Fruit fly (Drosophila melanogaster) whole organism, embryonic: Measurements from ENCODE around the gene Rich.

Experiments
- CG11456 ChIP-seq: fragments of 200-800 bp; sonication (Bioruptor generic); IDR thresholded peaks from 3 replicates; pipeline ENCODE4 v1.3.6; 2022; ENCODE audit warnings: missing biosample characterization, missing genetic modification characterization
- CG12104 ChIP-seq: fragments of 200-800 bp; sonication (Bioruptor generic); optimal IDR thresholded peaks from 3 replicates; lab custom pipeline; 2016; ENCODE audit warnings: missing biosample characterization, missing genetic modification characterization
- CG14667 ChIP-seq: fragments of 200-800 bp; sonication (Bioruptor generic); IDR thresholded peaks from 2 replicates; pipeline ENCODE4 v1.3.6; 2022; ENCODE audit warnings: missing biosample characterization, missing genetic modification characterization
- CG14860 ChIP-seq: fragments of 200-800 bp; sonication (Bioruptor generic); IDR thresholded peaks from 3 replicates; pipeline ENCODE4 v1.3.6; 2022; ENCODE audit warnings: missing biosample characterization, missing genetic modification characterization; ENCODE audit not compliant: partially characterized antibody
- CG17361 ChIP-seq: fragments of 200-800 bp; sonication (Bioruptor generic); IDR thresholded peaks from 3 replicates; pipeline ENCODE4 v1.3.6; 2022; ENCODE audit warnings: missing biosample characterization, missing genetic modification characterization
- CG34376 ChIP-seq: fragments of 200-800 bp; sonication (Bioruptor generic); optimal IDR thresholded peaks from 2 replicates; lab custom pipeline; 2018; ENCODE audit warnings: missing biosample characterization, mild to moderate bottlenecking, missing genetic modification characterization
- CG4617 ChIP-seq: fragments of 200-800 bp; sonication (Bioruptor generic); optimal IDR thresholded peaks from 3 replicates; lab custom pipeline; 2016; ENCODE audit warnings: missing biosample characterization, missing genetic modification characterization, borderline replicate concordance
- CG6654 ChIP-seq: fragments of 200-800 bp; sonication (Bioruptor generic); optimal IDR thresholded peaks from 2 replicates; lab custom pipeline; 2017; ENCODE audit warnings: missing biosample characterization, mild to moderate bottlenecking, missing genetic modification characterization
- CG6854 ChIP-seq: fragments of 200-800 bp; sonication (Bioruptor generic); optimal IDR thresholded peaks from 3 replicates; lab custom pipeline; 2017; ENCODE audit warnings: missing biosample characterization, mild to moderate bottlenecking, missing genetic modification characterization
- CG7372 ChIP-seq: fragments of 200-800 bp; sonication (Bioruptor generic); IDR thresholded peaks from 2 replicates; pipeline ENCODE4 v1.3.6; 2022; ENCODE audit warnings: missing biosample characterization, missing genetic modification characterization
- CG7839 ChIP-seq: fragments of 200-800 bp; sonication (Bioruptor generic); optimal IDR thresholded peaks from 3 replicates; lab custom pipeline; 2018; ENCODE audit warnings: missing biosample characterization, mild to moderate bottlenecking, missing genetic modification characterization, moderate library complexity
- CG7928 ChIP-seq: fragments of 200-800 bp; sonication (Bioruptor generic); optimal IDR thresholded peaks from 2 replicates; lab custom pipeline; 2017; ENCODE audit warnings: missing biosample characterization, mild to moderate bottlenecking, missing genetic modification characterization
- CG7987 ChIP-seq: fragments of 200-800 bp; sonication (Bioruptor generic); optimal IDR thresholded peaks from 2 replicates; lab custom pipeline; 2018; ENCODE audit warnings: missing biosample characterization, mild to moderate bottlenecking, missing genetic modification characterization, moderate library complexity
- CG9817 ChIP-seq: fragments of 200-800 bp; sonication (Bioruptor generic); optimal IDR thresholded peaks from 2 replicates; lab custom pipeline; 2018; ENCODE audit warnings: missing biosample characterization, mild to moderate bottlenecking, missing genetic modification characterization, moderate library complexity
- Chrac-16 ChIP-seq: fragments of 200-800 bp; sonication (Bioruptor generic); optimal IDR thresholded peaks from 3 replicates; lab custom pipeline; 2016; ENCODE audit warnings: missing biosample characterization, missing genetic modification characterization
- Drgx ChIP-seq: fragments of 200-800 bp; sonication (Bioruptor generic); IDR thresholded peaks from 2 replicates; pipeline ENCODE4 v1.3.6; 2022; ENCODE audit warnings: missing biosample characterization, missing genetic modification characterization
- Eip74EF ChIP-seq, 2 experiments: fragments of 200-800 bp in 1 of 2; fragments of >200 bp in 1 of 2; sonication (Bioruptor generic) in 1 of 2; optimal IDR thresholded peaks; 2 replicates each; lab custom pipeline; 2017 to 2019; ENCODE audit warnings: missing biosample characterization in 2 of 2, missing genetic modification characterization in 2 of 2, mild to moderate bottlenecking in 1 of 2, moderate library complexity in 1 of 2
- Ets65A ChIP-seq: fragments of 200-800 bp; sonication (Bioruptor generic); peaks from one replicate; lab custom pipeline; 2016; ENCODE audit warnings: missing biosample characterization, missing genetic modification characterization
- Fer1 ChIP-seq: fragments of 200-800 bp; sonication (Bioruptor generic); optimal IDR thresholded peaks from 2 replicates; lab custom pipeline; 2017; ENCODE audit warnings: missing biosample characterization, mild to moderate bottlenecking, missing genetic modification characterization
- GATAe ChIP-seq: fragments of 200-800 bp; sonication (Bioruptor generic); conservative IDR thresholded peaks from 2 replicates; pipeline ENCODE4 v1.3.6; 2022; ENCODE audit warnings: missing biosample characterization, missing genetic modification characterization
- Hr3 ChIP-seq: fragments of 200-800 bp; sonication (Bioruptor generic); optimal IDR thresholded peaks from 3 replicates; lab custom pipeline; 2016; ENCODE audit warnings: missing biosample characterization, missing genetic modification characterization
- Lim3 ChIP-seq: fragments of 200-800 bp; sonication (Bioruptor generic); IDR thresholded peaks from 2 replicates; pipeline ENCODE4 v1.3.6; 2022; ENCODE audit warnings: missing biosample characterization, missing genetic modification characterization
- NC2α ChIP-seq: fragments of 200-800 bp; sonication (Bioruptor generic); optimal IDR thresholded peaks from 2 replicates; lab custom pipeline; 2016; ENCODE audit warnings: missing biosample characterization, missing genetic modification characterization
- Neu2 ChIP-seq: fragments of 200-800 bp; sonication (Bioruptor generic); optimal IDR thresholded peaks from 3 replicates; lab custom pipeline; 2016; ENCODE audit warnings: missing biosample characterization, missing genetic modification characterization, borderline replicate concordance
- Nf-YB ChIP-seq: fragments of 200-800 bp; sonication (Bioruptor generic); optimal IDR thresholded peaks from 3 replicates; lab custom pipeline; 2019; ENCODE audit warnings: missing biosample characterization, mild to moderate bottlenecking, missing genetic modification characterization, moderate library complexity
- Six4 ChIP-seq: fragments of 200-800 bp; sonication (Bioruptor generic); optimal IDR thresholded peaks from 2 replicates; lab custom pipeline; 2016; ENCODE audit warnings: missing biosample characterization, missing genetic modification characterization
- Taf1 ChIP-seq: fragments of 200-800 bp; sonication (Bioruptor generic); IDR thresholded peaks from 2 replicates; pipeline ENCODE4 v1.3.6; 2022; ENCODE audit warnings: missing biosample characterization, missing genetic modification characterization
- al ChIP-seq: fragments of 200-800 bp; sonication (Bioruptor generic); IDR thresholded peaks from 2 replicates; pipeline ENCODE4 v1.3.6; 2022; ENCODE audit warnings: missing biosample characterization, missing genetic modification characterization
- amos ChIP-seq: fragments of 200-800 bp; sonication (Bioruptor generic); IDR thresholded peaks from 2 replicates; pipeline ENCODE4 v1.3.6; 2022; ENCODE audit warnings: missing biosample characterization, missing genetic modification characterization; ENCODE audit not compliant: partially characterized antibody
- btn ChIP-seq: fragments of 200-800 bp; sonication (Bioruptor generic); optimal IDR thresholded peaks from 2 replicates; lab custom pipeline; 2016; ENCODE audit warnings: missing biosample characterization, missing genetic modification characterization
- cato ChIP-seq: fragments of 200-800 bp; sonication (Bioruptor generic); optimal IDR thresholded peaks from 2 replicates; lab custom pipeline; 2016; ENCODE audit warnings: missing biosample characterization, missing genetic modification characterization, borderline replicate concordance
- crol ChIP-seq: fragments of 200-800 bp; sonication (Bioruptor generic); IDR thresholded peaks from 2 replicates; pipeline ENCODE4 v1.3.6; 2022; ENCODE audit warnings: missing biosample characterization, missing genetic modification characterization
- danr ChIP-seq: fragments of 200-800 bp; sonication (Bioruptor generic); IDR thresholded peaks from 2 replicates; pipeline ENCODE4 v1.3.6; 2022; ENCODE audit warnings: missing biosample characterization, missing genetic modification characterization
- eve ChIP-seq, 2 experiments: fragments of >200 bp; optimal IDR thresholded peaks; 2 replicates each; lab custom pipeline; 2017; ENCODE audit warnings: missing biosample characterization in 2 of 2, missing genetic modification characterization in 2 of 2
- ftz-f1 ChIP-seq: fragments of 200-800 bp; sonication (Bioruptor generic); optimal IDR thresholded peaks from 2 replicates; lab custom pipeline; 2016; ENCODE audit warnings: missing biosample characterization, missing genetic modification characterization
- gro ChIP-seq: fragments of 200-800 bp; sonication (Bioruptor generic); optimal IDR thresholded peaks from 2 replicates; lab custom pipeline; 2016; ENCODE audit warnings: missing biosample characterization, missing genetic modification characterization
- gsb-n ChIP-seq: fragments of 200-800 bp; sonication (Bioruptor generic); optimal IDR thresholded peaks from 3 replicates; lab custom pipeline; 2018; ENCODE audit warnings: missing biosample characterization, mild to moderate bottlenecking, missing genetic modification characterization
- hb ChIP-seq: fragments of 200-800 bp; sonication (Bioruptor generic); IDR thresholded peaks from 3 replicates; pipeline ENCODE4 v1.3.6; 2022; ENCODE audit warnings: missing biosample characterization, missing genetic modification characterization; ENCODE audit not compliant: partially characterized antibody
- hbn ChIP-seq: fragments of 200-800 bp; sonication (Bioruptor generic); IDR thresholded peaks from 2 replicates; pipeline ENCODE4 v1.3.6; 2022; ENCODE audit warnings: missing biosample characterization, missing genetic modification characterization; ENCODE audit not compliant: partially characterized antibody
- ind ChIP-seq: fragments of 200-800 bp; sonication (Bioruptor generic); optimal IDR thresholded peaks from 3 replicates; lab custom pipeline; 2016; ENCODE audit warnings: missing biosample characterization, missing genetic modification characterization
- insv ChIP-seq, 2 experiments: fragments of 200-800 bp; sonication (Bioruptor generic); optimal IDR thresholded peaks; 3 replicates each; lab custom pipeline; 2016 to 2018; ENCODE audit warnings: missing biosample characterization in 2 of 2, missing genetic modification characterization in 2 of 2
- knrl ChIP-seq: fragments of 200-800 bp; sonication (Bioruptor generic); IDR thresholded peaks from 3 replicates; pipeline ENCODE4 v1.3.6; 2022; ENCODE audit warnings: missing biosample characterization, missing genetic modification characterization; ENCODE audit not compliant: partially characterized antibody
- mld ChIP-seq: fragments of 200-800 bp; sonication (Bioruptor generic); IDR thresholded peaks from 3 replicates; pipeline ENCODE4 v1.3.6; 2022; ENCODE audit warnings: missing biosample characterization, missing genetic modification characterization; ENCODE audit not compliant: partially characterized antibody
- p53 ChIP-seq: fragments of 200-800 bp; sonication (Bioruptor generic); optimal IDR thresholded peaks from 2 replicates; lab custom pipeline; 2016; ENCODE audit warnings: missing biosample characterization, missing genetic modification characterization
- repo ChIP-seq: fragments of 200-800 bp; sonication (Bioruptor generic); optimal IDR thresholded peaks from 2 replicates; lab custom pipeline; 2016; ENCODE audit warnings: missing biosample characterization, missing genetic modification characterization
- slbo ChIP-seq: fragments of 200-800 bp; sonication (Bioruptor generic); IDR thresholded peaks from 2 replicates; pipeline ENCODE4 v1.3.6; 2022; ENCODE audit warnings: missing biosample characterization, missing genetic modification characterization
- slou ChIP-seq: fragments of 200-800 bp; sonication (Bioruptor generic); optimal IDR thresholded peaks from 3 replicates; lab custom pipeline; 2016; ENCODE audit warnings: missing biosample characterization, missing genetic modification characterization
- zf30C ChIP-seq: fragments of 200-800 bp; sonication (Bioruptor generic); optimal IDR thresholded peaks from 3 replicates; lab custom pipeline; 2018; ENCODE audit warnings: missing biosample characterization, mild to moderate bottlenecking, missing genetic modification characterization

The Rich gene

DNA sequence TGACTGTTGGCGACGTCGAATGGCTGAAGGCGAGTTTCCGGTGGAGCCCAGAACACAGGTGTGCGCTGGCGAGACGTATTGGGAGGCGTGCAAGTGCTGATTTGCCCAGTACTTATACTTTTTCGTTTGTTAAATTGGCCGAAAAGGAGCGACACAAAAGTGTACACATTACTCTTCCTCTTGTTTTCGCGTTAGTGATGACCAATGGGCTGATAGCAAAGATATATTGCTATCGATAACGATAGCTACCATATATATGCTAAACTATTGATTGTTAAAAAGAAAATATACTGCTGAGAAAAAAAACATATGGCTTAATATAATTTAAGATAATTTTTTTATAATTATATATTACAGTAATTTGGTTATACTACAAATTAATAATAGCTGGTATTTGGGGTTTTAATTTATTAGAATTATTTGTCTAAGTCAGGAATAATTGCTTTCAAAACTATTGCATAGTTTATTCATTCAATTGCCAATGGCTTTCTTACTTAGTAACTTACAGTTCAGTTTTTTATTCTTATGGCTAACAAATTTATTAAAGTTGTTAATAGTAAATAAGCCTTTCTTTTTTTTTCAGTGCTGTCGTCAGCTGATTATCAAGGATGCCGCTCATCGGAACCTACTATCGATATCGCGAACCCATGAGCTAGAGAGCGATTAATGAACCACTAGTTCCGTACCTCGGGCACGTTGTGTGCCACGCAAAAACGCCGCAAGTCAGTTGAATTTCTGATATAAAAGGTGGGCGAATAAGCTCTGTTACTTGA lies 25.5 kb upstream of the Rich start, which contains the start of the genes Hem and IleRS (continued):
- TF ChIP-seq repo (GFP tag; lab: Kevin White, UChicago): peak; percentile 40
- peak; percentile 36; the same call in 1 of the 3 replicates for TF ChIP-seq mld (GFP tag; lab: Robert Waterston, UW)
- peak; percentile 84 for TF ChIP-seq al (GFP tag; lab: Robert Waterston, UW)
- TF ChIP-seq zf30C (GFP tag; lab: Kevin White, UChicago): peak; percentile 97
- TF ChIP-seq CG7928: peak; percentile 52
- TF ChIP-seq slou (GFP tag; lab: Kevin White, UChicago): peak; percentile 92
- TF ChIP-seq crol (GFP tag; lab: Robert Waterston, UW): no peak; the same call in 1 of the 2 replicates
- peak; percentile 53; the same call in 1 of the 2 replicates for TF ChIP-seq GATAe (GFP tag; lab: Robert Waterston, UW)
- TF ChIP-seq CG7839 (tag; lab: Kevin White, UChicago): peak; percentile 94
- TF ChIP-seq slbo: peak; percentile 95
- TF ChIP-seq btn (GFP tag; lab: Kevin White, UChicago): peak; percentile 32
- no peak for TF ChIP-seq gro (GFP tag; lab: Kevin White, UChicago)
- peak; percentile 86 for TF ChIP-seq Drgx
- TF ChIP-seq Chrac-16 (GFP tag; lab: Kevin White, UChicago): peak; percentile 94
- TF ChIP-seq Neu2: no peak
- peak; percentile 81 for TF ChIP-seq CG14667 (GFP tag; lab: Robert Waterston, UW)
- peak; percentile 58 for TF ChIP-seq CG7987 (GFP tag; lab: Kevin White, UChicago)
- peak; percentile 66 for TF ChIP-seq NC2α
- TF ChIP-seq cato (GFP tag; lab: Kevin White, UChicago): peak; percentile 88
- peak; percentile 91 for TF ChIP-seq CG9817 (tag; lab: Kevin White, UChicago)
- no peak for TF ChIP-seq Eip74EF (GFP tag; optimal IDR thresholded peaks at IDR 0.05; lab: Kevin White, UChicago)
- TF ChIP-seq CG6854 (GFP tag; lab: Kevin White, UChicago): peak; percentile 69
- TF ChIP-seq ftz-f1 (GFP tag; lab: Kevin White, UChicago): peak; percentile 89
- TF ChIP-seq CG11456 (GFP tag; lab: Robert Waterston, UW): peak; percentile 91
- TF ChIP-seq CG17361 (GFP tag; lab: Robert Waterston, UW): peak; percentile 97
- peak; percentile 57 for TF ChIP-seq p53 (GFP tag; lab: Kevin White, UChicago)
- TF ChIP-seq danr (GFP tag; lab: Robert Waterston, UW): peak; percentile 80
- peak; percentile 35 for TF ChIP-seq CG34376
- TF ChIP-seq amos: peak; percentile 88
- TF ChIP-seq ind (GFP tag; lab: Kevin White, UChicago): peak; percentile 95
- peak in 1 of 2 experiments; percentile 65 for TF ChIP-seq insv (GFP tag; optimal IDR thresholded peaks at IDR 0.05; lab: Kevin White, UChicago)
- peak; percentile 64 for TF ChIP-seq CG14860
- peak; percentile 82 for TF ChIP-seq Nf-YB (GFP tag; lab: Kevin White, UChicago)
- peak; percentile 94 for TF ChIP-seq Hr3 (GFP tag; lab: Kevin White, UChicago)
- TF ChIP-seq gsb-n (tag; lab: Kevin White, UChicago): no peak
- no peak for TF ChIP-seq eve (GFP tag; optimal IDR thresholded peaks at IDR 0.05; lab: Kevin White, UChicago)
- TF ChIP-seq hb (GFP tag; lab: Robert Waterston, UW): peak; percentile 62; the same call in 2 of the 3 replicates
- peak; percentile 76 for TF ChIP-seq Taf1 (GFP tag; lab: Robert Waterston, UW)
- peak; percentile 89 for TF ChIP-seq Six4 (GFP tag; lab: Kevin White, UChicago)
- TF ChIP-seq Lim3 (GFP tag; lab: Robert Waterston, UW): peak; percentile 63; the same call in 1 of the 2 replicates
- TF ChIP-seq Fer1 (GFP tag; lab: Kevin White, UChicago): no peak
- TF ChIP-seq knrl (GFP tag; lab: Robert Waterston, UW): peak; percentile 72
- peak; percentile 97 for TF ChIP-seq Ets65A
- peak; percentile 86 for TF ChIP-seq CG7372 (GFP tag; lab: Robert Waterston, UW)
- peak; percentile 89 for TF ChIP-seq CG12104 (GFP tag; lab: Kevin White, UChicago)
- TF ChIP-seq hbn (GFP tag; lab: Robert Waterston, UW): peak; percentile 53
- TF ChIP-seq CG6654 (GFP tag; lab: Kevin White, UChicago): peak; percentile 78
- TF ChIP-seq CG4617 (GFP tag; lab: Kevin White, UChicago): peak; percentile 58
